Worm (Caenorhabditis elegans) whole organism, L4 larva: ENCODE measurements around the gene riok-3.

Source experiments
- F26F4.8 ChIP-seq: fragments of 200-800 bp; sonication (Bioruptor generic); conservative IDR thresholded peaks from 2 replicates; pipeline ENCODE4 v1.3.6; 2022; ENCODE audit warnings: missing genetic modification characterization, missing compliant biosample characterization
- F44E2.7 ChIP-seq: fragments of 200-800 bp; sonication (Bioruptor generic); IDR thresholded peaks from 2 replicates; pipeline ENCODE4 v2.1.2; 2022; ENCODE audit warnings: missing genetic modification characterization, missing compliant biosample characterization
- T20F7.1 ChIP-seq: fragments of 200-800 bp; sonication (Bioruptor generic); optimal IDR thresholded peaks from 2 replicates; lab custom pipeline; 2018; ENCODE audit warnings: mild to moderate bottlenecking, missing genetic modification characterization, missing compliant biosample characterization
- Y5F2A.4 ChIP-seq: fragments of 200-800 bp; sonication (Bioruptor generic); optimal IDR thresholded peaks from 2 replicates; lab custom pipeline; 2018; ENCODE audit warnings: mild to moderate bottlenecking, missing genetic modification characterization, missing compliant biosample characterization
- aha-1 ChIP-seq: fragments of 150-350 bp; peaks from one replicate; lab custom pipeline; 2014; ENCODE audit warnings: missing biosample characterization, missing genetic modification characterization
- ceh-28 ChIP-seq: fragments of 150-350 bp; optimal IDR thresholded peaks from 2 replicates; lab custom pipeline; 2014; ENCODE audit warnings: missing biosample characterization, missing genetic modification reagents, missing genetic modification characterization
- ceh-32 ChIP-seq: sonication (generic microtip); optimal IDR thresholded peaks from 2 replicates; lab custom pipeline; 2016; ENCODE audit warnings: mild to moderate bottlenecking, missing genetic modification characterization, missing compliant biosample characterization; ENCODE audit not compliant: poor library complexity
- ceh-62 ChIP-seq: sonication (generic microtip); optimal IDR thresholded peaks from 2 replicates; lab custom pipeline; 2017; ENCODE audit warnings: missing biosample characterization, missing genetic modification characterization
- dmd-9 ChIP-seq: fragments of 200-800 bp; sonication (Bioruptor generic); IDR thresholded peaks from 2 replicates; pipeline ENCODE4 v1.3.6; 2022; ENCODE audit warnings: missing genetic modification reagents, missing genetic modification characterization, missing compliant biosample characterization
- dpl-1 ChIP-seq: fragments of 150-350 bp; optimal IDR thresholded peaks from 2 replicates; lab custom pipeline; 2014; ENCODE audit warnings: missing biosample characterization, missing genetic modification reagents, missing genetic modification characterization
- duxl-1 ChIP-seq: sonication (generic microtip); optimal IDR thresholded peaks from 2 replicates; lab custom pipeline; 2016; ENCODE audit warnings: mild to moderate bottlenecking, missing genetic modification characterization, moderate library complexity, missing compliant biosample characterization; ENCODE audit not compliant: poor library complexity
- dve-1 ChIP-seq: sonication (generic microtip); optimal IDR thresholded peaks from 2 replicates; lab custom pipeline; 2017; ENCODE audit warnings: antibody characterized with exemption, mild to moderate bottlenecking, missing genetic modification characterization, missing compliant biosample characterization; ENCODE audit not compliant: insufficient read depth
- egl-43 ChIP-seq: fragments of 200-800 bp; sonication (Bioruptor generic); IDR thresholded peaks from 2 replicates; pipeline ENCODE4 v1.3.6; 2022; ENCODE audit warnings: missing genetic modification reagents, missing genetic modification characterization, missing compliant biosample characterization
- gei-8 ChIP-seq: fragments of 200-800 bp; sonication (Bioruptor generic); optimal IDR thresholded peaks from 2 replicates; lab custom pipeline; 2018; ENCODE audit warnings: mild to moderate bottlenecking, missing genetic modification characterization, missing compliant biosample characterization
- hif-1 ChIP-seq, 2 experiments: sonication (generic microtip); optimal IDR thresholded peaks; 2 replicates each; lab custom pipeline; 2016 to 2017; ENCODE audit warnings: missing compliant biosample characterization in 2 of 2, missing genetic modification characterization in 2 of 2, missing genetic modification reagents in 2 of 2, missing genotype in 2 of 2, mild to moderate bottlenecking in 1 of 2
- hlh-11 ChIP-seq: fragments of 200-800 bp; sonication (Bioruptor generic); optimal IDR thresholded peaks from 2 replicates; lab custom pipeline; 2018; ENCODE audit warnings: mild to moderate bottlenecking, missing genetic modification characterization, missing compliant biosample characterization
- lim-7 ChIP-seq: fragments of 200-800 bp; sonication (Bioruptor generic); IDR thresholded peaks from 2 replicates; pipeline ENCODE4 v1.3.6; 2022; ENCODE audit warnings: missing genetic modification characterization, missing compliant biosample characterization
- lin-39 ChIP-seq: fragments of 150-350 bp; optimal IDR thresholded peaks from 2 replicates; lab custom pipeline; 2014; ENCODE audit warnings: missing biosample characterization, missing genetic modification reagents, missing genetic modification characterization
- lir-3 ChIP-seq: sonication (generic microtip); optimal IDR thresholded peaks from 2 replicates; lab custom pipeline; 2016; ENCODE audit warnings: mild to moderate bottlenecking, missing genetic modification characterization, missing compliant biosample characterization
- lsy-2 ChIP-seq, 2 experiments: fragments of 150-350 bp in 1 of 2; sonication (generic microtip) in 1 of 2; optimal IDR thresholded peaks; 2 replicates each; lab custom pipeline; 2014 to 2017; ENCODE audit warnings: missing biosample characterization in 2 of 2, missing genetic modification characterization in 2 of 2
- madf-5 ChIP-seq, 2 experiments: fragments of 200-800 bp; sonication (Bioruptor generic); IDR thresholded peaks; 2 replicates each; pipeline ENCODE4 v1.3.6; 2022; ENCODE audit warnings: missing compliant biosample characterization in 2 of 2, missing genetic modification characterization in 2 of 2
- madf-9 ChIP-seq: fragments of 200-800 bp; sonication (Bioruptor generic); conservative IDR thresholded peaks from 2 replicates; pipeline ENCODE4 v1.3.6; 2022; ENCODE audit warnings: missing genetic modification reagents, missing genetic modification characterization, missing compliant biosample characterization
- mdl-1 ChIP-seq, 2 experiments: fragments of 150-350 bp in 1 of 2; sonication (generic microtip) in 1 of 2; optimal IDR thresholded peaks; 2 replicates each; lab custom pipeline; 2014 to 2017; ENCODE audit warnings: missing biosample characterization in 2 of 2, missing genetic modification characterization in 2 of 2
- mep-1 ChIP-seq: fragments of 150-350 bp; sonication (generic microtip); optimal IDR thresholded peaks from 3 replicates; lab custom pipeline; 2014; ENCODE audit warnings: missing biosample characterization, missing genetic modification characterization
- mes-2 ChIP-seq: sonication (generic microtip); optimal IDR thresholded peaks from 2 replicates; lab custom pipeline; 2016; ENCODE audit warnings: missing genotype, mild to moderate bottlenecking, missing genetic modification characterization, missing compliant biosample characterization; ENCODE audit not compliant: poor library complexity, severe bottlenecking
- mxl-3 ChIP-seq: fragments of 200-800 bp; sonication (Bioruptor generic); optimal IDR thresholded peaks from 2 replicates; lab custom pipeline; 2018; ENCODE audit warnings: mild to moderate bottlenecking, missing genetic modification characterization, missing compliant biosample characterization
- nhr-11 ChIP-seq: fragments of 150-350 bp; optimal IDR thresholded peaks from 2 replicates; lab custom pipeline; 2014; ENCODE audit warnings: missing biosample characterization, missing genetic modification characterization
- nhr-6 ChIP-seq: fragments of 150-350 bp; optimal IDR thresholded peaks from 2 replicates; lab custom pipeline; 2014; ENCODE audit warnings: missing biosample characterization, missing genetic modification characterization
- nhr-76 ChIP-seq: fragments of 150-350 bp; optimal IDR thresholded peaks from 2 replicates; lab custom pipeline; 2014; ENCODE audit warnings: missing biosample characterization, missing genetic modification characterization
- pha-4 ChIP-seq, 2 experiments: fragments of 150-350 bp in 1 of 2; fragments of 200-800 bp in 1 of 2; sonication (Bioruptor generic) in 1 of 2; IDR thresholded peaks in 1 of 2; optimal IDR thresholded peaks in 1 of 2; 2 replicates each; pipeline versions ENCODE4 v1.3.6 to Lab custom; 2014 to 2022; ENCODE audit warnings: missing genetic modification characterization in 2 of 2, missing genetic modification reagents in 2 of 2, missing biosample characterization in 1 of 2, missing compliant biosample characterization in 1 of 2
- rbr-2 ChIP-seq: sonication (generic microtip); optimal IDR thresholded peaks from 2 replicates; lab custom pipeline; 2016; ENCODE audit warnings: missing genotype, missing genetic modification characterization, missing compliant biosample characterization
- snpc-1.2 ChIP-seq: fragments of 200-800 bp; sonication (Bioruptor generic); IDR thresholded peaks from 2 replicates; pipeline ENCODE4 v1.3.6; 2022; ENCODE audit warnings: missing genetic modification reagents, missing genetic modification characterization, missing compliant biosample characterization
- tra-1 ChIP-seq: fragments of 200-800 bp; sonication (Bioruptor generic); IDR thresholded peaks from 2 replicates; pipeline ENCODE4 v1.3.6; 2022; ENCODE audit warnings: missing genetic modification reagents, missing genetic modification characterization, missing compliant biosample characterization
- unc-130 ChIP-seq: sonication (generic microtip); optimal IDR thresholded peaks from 2 replicates; lab custom pipeline; 2016; ENCODE audit warnings: missing genetic modification reagents, missing genetic modification characterization, missing compliant biosample characterization
- unc-62 ChIP-seq, 3 experiments: fragments of 150-350 bp in 1 of 3; sonication (generic microtip); optimal IDR thresholded peaks in 2 of 3; peaks in 1 of 3; 1 replicate in 1 of 3; 2 replicates in 2 of 3; lab custom pipeline; 2014 to 2017; ENCODE audit warnings: missing biosample characterization in 3 of 3, missing genetic modification characterization in 3 of 3, missing genetic modification reagents in 3 of 3, missing genotype in 1 of 3
- vab-7 ChIP-seq: fragments of 200-800 bp; sonication (Bioruptor generic); IDR thresholded peaks from 2 replicates; pipeline ENCODE4 v1.3.6; 2022; ENCODE audit warnings: missing genetic modification reagents, missing genetic modification characterization, missing compliant biosample characterization
- zfp-3 ChIP-seq: fragments of 200-800 bp; sonication (Bioruptor generic); conservative IDR thresholded peaks from 2 replicates; pipeline ENCODE4 v1.3.6; 2022; ENCODE audit warnings: missing genetic modification reagents, missing genetic modification characterization, missing compliant biosample characterization
- zip-2 ChIP-seq: fragments of 150-350 bp; optimal IDR thresholded peaks from 2 replicates; lab custom pipeline; 2014; ENCODE audit warnings: missing biosample characterization, missing genetic modification characterization

The riok-3 gene

ce11 chrIII:9818763-9819162, 14.0 kb upstream of the riok-3 start, which contains the start of gene panl-3 (continued):
- TF ChIP-seq dpl-1 (GFP tag; lab: Kevin White, UChicago) = peak; percentile 63

- TF ChIP-seq unc-130 (GFP tag; lab: Kevin White, UChicago) (peak; percentile 34), lsy-2 (tag; optimal IDR thresholded peaks at IDR 0.05; lab: Kevin White, UChicago) (peak in 1 of 2 experiments; percentile 79), nhr-6 (tag; lab: Kevin White, UChicago) (no peak), T20F7.1 (GFP tag; lab: Kevin White, UChicago) (peak; percentile 23)
These were observed 13.1 kb upstream of the riok-3 start for ce11 chrIII:9817894-9818293.

- no peak for TF ChIP-seq dmd-9 (GFP tag; lab: Robert Waterston, UW)
- TF ChIP-seq snpc-1.2 (GFP tag; lab: Robert Waterston, UW) = no peak
- TF ChIP-seq mes-2 (tag; lab: Kevin White, UChicago) = peak; percentile 41
- TF ChIP-seq egl-43 (GFP tag; lab: Robert Waterston, UW) = peak; percentile 55; the same call in 1 of the 2 replicates
- no peak for TF ChIP-seq Y5F2A.4 (GFP tag; lab: Kevin White, UChicago)
- 0 out of 2 replicates have a peak, but pooled peaks have one; percentile 22 for TF ChIP-seq F44E2.7 (GFP tag; lab: Robert Waterston, UW)
- peak; percentile 22 for TF ChIP-seq dve-1 (tag; lab: Kevin White, UChicago)
- TF ChIP-seq lim-7 (GFP tag; lab: Robert Waterston, UW) = no peak
- TF ChIP-seq unc-62 (GFP tag; optimal IDR thresholded peaks at IDR 0.05 in 1 of 2; lab: Kevin White, UChicago) = no peak
- TF ChIP-seq unc-62 (tag; optimal IDR thresholded peaks at IDR 0.05; lab: Kevin White, UChicago) = no peak
- TF ChIP-seq mdl-1 (tag; optimal IDR thresholded peaks at IDR 0.05; lab: Kevin White, UChicago) = peak in 1 of 2 experiments; percentile 31
- TF ChIP-seq ceh-62 (tag; lab: Kevin White, UChicago) = no peak
- no peak for TF ChIP-seq zfp-3
- TF ChIP-seq vab-7 (GFP tag; lab: Robert Waterston, UW) = no peak
- TF ChIP-seq lin-39 (tag; lab: Kevin White, UChicago) = no peak
- TF ChIP-seq F26F4.8 = no peak
- no peak for TF ChIP-seq gei-8
- TF ChIP-seq tra-1 (GFP tag; lab: Robert Waterston, UW) = no peak
- TF ChIP-seq madf-9 (GFP tag; lab: Robert Waterston, UW) = no peak
- peak; percentile 63 for TF ChIP-seq nhr-6 (tag; lab: Kevin White, UChicago)
- no peak for TF ChIP-seq zip-2
- TF ChIP-seq aha-1 (tag; lab: Kevin White, UChicago) = peak; percentile 84
- peak; percentile 33 for TF ChIP-seq rbr-2 (tag; lab: Kevin White, UChicago)
- no peak for TF ChIP-seq ceh-32
- TF ChIP-seq dpl-1 (GFP tag; lab: Kevin White, UChicago) = no peak
- peak; percentile 16 for TF ChIP-seq hlh-11 (tag; lab: Kevin White, UChicago)
- TF ChIP-seq nhr-11 (tag; lab: Kevin White, UChicago) = peak; percentile 30
- TF ChIP-seq pha-4 (GFP tag; IDR thresholded peaks at IDR 0.05; lab: Robert Waterston, UW) = no peak
- peak; percentile 58 for TF ChIP-seq pha-4 (tag; optimal IDR thresholded peaks at IDR 0.05; lab: Kevin White, UChicago)
- peak; percentile 28 for TF ChIP-seq ceh-28
- TF ChIP-seq duxl-1 (tag; lab: Kevin White, UChicago) = no peak
- TF ChIP-seq nhr-76 (tag; lab: Kevin White, UChicago) = no peak
- no peak for TF ChIP-seq hif-1 (tag; optimal IDR thresholded peaks at IDR 0.05; lab: Kevin White, UChicago)
- peak; percentile 45 for TF ChIP-seq mxl-3
- TF ChIP-seq lsy-2 (tag; optimal IDR thresholded peaks at IDR 0.05; lab: Kevin White, UChicago) = peak in 1 of 2 experiments; percentile 52
- TF ChIP-seq mep-1 (tag; lab: Kevin White, UChicago) = peak; percentile 43
- no peak for TF ChIP-seq lir-3 (tag; lab: Kevin White, UChicago)
- no peak for TF ChIP-seq madf-5 (GFP tag; IDR thresholded peaks at IDR 0.05; lab: Robert Waterston, UW)
These were observed 12.3 kb upstream of the riok-3 start, which contains the start of gene cnx-1 for ce11 chrIII:9817087-9817612. TSS of gene cnx-1 (minus strand) at chrIII:9817137.
